Fruit fly (Drosophila melanogaster) whole organism, embryonic: Measurements from ENCODE around the gene kek4.
A peak's percentile ranks its signal among the peaks of the same experiment; 100 is the strongest.

Source experiments
- Antp ChIP-seq: fragments of 200-800 bp; sonication (Bioruptor generic); optimal IDR thresholded peaks from 3 replicates; lab custom pipeline; 2016; ENCODE audit warnings: missing biosample characterization, missing genetic modification characterization
- B-H2 ChIP-seq: fragments of 200-800 bp; sonication (Bioruptor generic); optimal IDR thresholded peaks from 2 replicates; lab custom pipeline; 2018; ENCODE audit warnings: missing biosample characterization, mild to moderate bottlenecking, missing genetic modification characterization
- CG10543 ChIP-seq: fragments of 200-800 bp; sonication (Bioruptor generic); optimal IDR thresholded peaks from 3 replicates; lab custom pipeline; 2017; ENCODE audit warnings: missing biosample characterization, mild to moderate bottlenecking, missing genetic modification characterization, moderate library complexity
- CG11398 ChIP-seq: fragments of 200-800 bp; sonication (Bioruptor generic); optimal IDR thresholded peaks from 2 replicates; lab custom pipeline; 2016; ENCODE audit warnings: missing biosample characterization, missing genetic modification characterization
- CG11723 ChIP-seq: fragments of 200-800 bp; sonication (Bioruptor generic); optimal IDR thresholded peaks from 2 replicates; lab custom pipeline; 2017; ENCODE audit warnings: missing biosample characterization, mild to moderate bottlenecking, missing genetic modification characterization
- CG12391 ChIP-seq: fragments of 200-800 bp; sonication (Bioruptor generic); optimal IDR thresholded peaks from 3 replicates; lab custom pipeline; 2018; ENCODE audit warnings: missing biosample characterization, mild to moderate bottlenecking, missing genetic modification characterization, moderate library complexity
- CG12659 ChIP-seq: fragments of 200-800 bp; sonication (Bioruptor generic); optimal IDR thresholded peaks from 3 replicates; lab custom pipeline; 2017; ENCODE audit warnings: mild to moderate bottlenecking, missing biosample characterization, missing genetic modification reagents, missing genetic modification characterization
- CG13296 ChIP-seq: fragments of 200-800 bp; sonication (Bioruptor generic); optimal IDR thresholded peaks from 3 replicates; lab custom pipeline; 2018; ENCODE audit warnings: missing biosample characterization, mild to moderate bottlenecking, missing genetic modification characterization
- CG16779 ChIP-seq: fragments of 200-800 bp; sonication (Bioruptor generic); IDR thresholded peaks from 2 replicates; pipeline ENCODE4 v1.3.6; 2022; ENCODE audit warnings: missing biosample characterization, missing genetic modification characterization
- CG16863 ChIP-seq: fragments of 200-800 bp; sonication (Bioruptor generic); optimal IDR thresholded peaks from 3 replicates; lab custom pipeline; 2016; ENCODE audit warnings: missing biosample characterization, missing genetic modification characterization
- CG17186 ChIP-seq: fragments of 200-800 bp; sonication (Bioruptor generic); optimal IDR thresholded peaks from 3 replicates; lab custom pipeline; 2017; ENCODE audit warnings: missing biosample characterization, missing genetic modification reagents, missing genetic modification characterization
- CG17385 ChIP-seq: fragments of 200-800 bp; sonication (Bioruptor generic); optimal IDR thresholded peaks from 3 replicates; lab custom pipeline; 2018; ENCODE audit warnings: missing biosample characterization, mild to moderate bottlenecking, missing genetic modification characterization
- CG18764 ChIP-seq: fragments of 200-800 bp; sonication (Bioruptor generic); optimal IDR thresholded peaks from 3 replicates; lab custom pipeline; 2016; ENCODE audit warnings: missing biosample characterization, missing genetic modification characterization
- CG31388 ChIP-seq: fragments of 200-800 bp; sonication (Bioruptor generic); optimal IDR thresholded peaks from 2 replicates; lab custom pipeline; 2016; ENCODE audit warnings: missing biosample characterization, missing genetic modification characterization
- CG32532 ChIP-seq: fragments of 200-800 bp; sonication (Bioruptor generic); IDR thresholded peaks from 2 replicates; pipeline ENCODE4 v1.3.6; 2022; ENCODE audit warnings: missing biosample characterization, missing genetic modification characterization
- CG32767 ChIP-seq: fragments of 200-800 bp; sonication (Bioruptor generic); IDR thresholded peaks from 2 replicates; pipeline ENCODE4 v1.3.6; 2022; ENCODE audit warnings: missing biosample characterization, missing genetic modification characterization
- CG33557 ChIP-seq: fragments of 200-800 bp; sonication (Bioruptor generic); optimal IDR thresholded peaks from 2 replicates; lab custom pipeline; 2019; ENCODE audit warnings: missing biosample characterization, mild to moderate bottlenecking, missing genetic modification characterization, moderate library complexity
- CG3407 ChIP-seq: fragments of 200-800 bp; sonication (Bioruptor generic); optimal IDR thresholded peaks from 2 replicates; lab custom pipeline; 2018; ENCODE audit warnings: missing biosample characterization, mild to moderate bottlenecking, missing genetic modification characterization
- CG34422 ChIP-seq: fragments of 200-800 bp; sonication (Bioruptor generic); IDR thresholded peaks from 3 replicates; pipeline ENCODE4 v1.3.6; 2022; ENCODE audit warnings: missing biosample characterization, missing genetic modification characterization
- CG4360 ChIP-seq: fragments of 200-800 bp; sonication (Bioruptor generic); IDR thresholded peaks from 2 replicates; pipeline ENCODE4 v1.3.6; 2022; ENCODE audit warnings: missing biosample characterization, missing genetic modification characterization
- CG4707 ChIP-seq: fragments of 200-800 bp; sonication (Bioruptor generic); optimal IDR thresholded peaks from 2 replicates; lab custom pipeline; 2018; ENCODE audit warnings: missing biosample characterization, mild to moderate bottlenecking, missing genetic modification characterization, moderate library complexity
- CG6683 ChIP-seq: fragments of 200-800 bp; sonication (Bioruptor generic); optimal IDR thresholded peaks from 2 replicates; lab custom pipeline; 2017; ENCODE audit warnings: missing biosample characterization, mild to moderate bottlenecking, missing genetic modification characterization, missing genetic modification reagents
- CG8089 ChIP-seq: fragments of 200-800 bp; sonication (Bioruptor generic); optimal IDR thresholded peaks from 3 replicates; lab custom pipeline; 2016; ENCODE audit warnings: missing biosample characterization, missing genetic modification characterization
- Chrac-16 ChIP-seq: fragments of 200-800 bp; sonication (Bioruptor generic); optimal IDR thresholded peaks from 3 replicates; lab custom pipeline; 2016; ENCODE audit warnings: missing biosample characterization, missing genetic modification characterization
- CkIIα-i1 ChIP-seq: fragments of 200-800 bp; sonication (Bioruptor generic); IDR thresholded peaks from 2 replicates; pipeline ENCODE4 v1.3.6; 2022; ENCODE audit warnings: missing biosample characterization, missing genetic modification characterization
- HLH4C ChIP-seq: fragments of 200-800 bp; sonication (Bioruptor generic); IDR thresholded peaks from 3 replicates; pipeline ENCODE4 v1.3.6; 2022; ENCODE audit warnings: missing biosample characterization, missing genetic modification characterization; ENCODE audit not compliant: partially characterized antibody
- Hmr ChIP-seq: fragments of 200-800 bp; sonication (Bioruptor generic); optimal IDR thresholded peaks from 3 replicates; lab custom pipeline; 2017; ENCODE audit warnings: mild to moderate bottlenecking, missing biosample characterization, missing genetic modification reagents, missing genetic modification characterization
- Mad ChIP-seq: fragments of 200-800 bp; sonication (Bioruptor generic); optimal IDR thresholded peaks from 2 replicates; lab custom pipeline; 2016; ENCODE audit warnings: missing biosample characterization, missing genetic modification characterization
- Max ChIP-seq: fragments of 200-800 bp; sonication (Bioruptor generic); optimal IDR thresholded peaks from 2 replicates; lab custom pipeline; 2016; ENCODE audit warnings: missing biosample characterization, mild to moderate bottlenecking, missing genetic modification characterization
- Usf ChIP-seq: fragments of 200-800 bp; sonication (Bioruptor generic); optimal IDR thresholded peaks from 2 replicates; lab custom pipeline; 2017; ENCODE audit warnings: missing genotype, missing biosample characterization, missing genetic modification characterization
- Xbp1 ChIP-seq: fragments of 200-800 bp; sonication (Bioruptor generic); optimal IDR thresholded peaks from 3 replicates; lab custom pipeline; 2016; ENCODE audit warnings: missing biosample characterization, mild to moderate bottlenecking, missing genetic modification characterization
- corto ChIP-seq: fragments of 200-800 bp; sonication (Bioruptor generic); optimal IDR thresholded peaks from 2 replicates; lab custom pipeline; 2016; ENCODE audit warnings: missing biosample characterization, mild to moderate bottlenecking, missing genetic modification characterization, moderate library complexity
- dan ChIP-seq: fragments of 200-800 bp; sonication (Bioruptor generic); IDR thresholded peaks from 2 replicates; pipeline ENCODE4 v1.3.6; 2022; ENCODE audit warnings: missing biosample characterization, missing genetic modification characterization
- dm ChIP-seq: fragments of 200-800 bp; sonication (Bioruptor generic); optimal IDR thresholded peaks from 3 replicates; lab custom pipeline; 2016; ENCODE audit warnings: missing biosample characterization, missing genetic modification characterization
- ewg ChIP-seq: fragments of 200-800 bp; sonication (Bioruptor generic); optimal IDR thresholded peaks from 3 replicates; lab custom pipeline; 2017; ENCODE audit warnings: mild to moderate bottlenecking, missing biosample characterization, missing genetic modification reagents, missing genetic modification characterization
- eyg ChIP-seq: fragments of 200-800 bp; sonication (Bioruptor generic); optimal IDR thresholded peaks from 3 replicates; lab custom pipeline; 2016; ENCODE audit warnings: missing biosample characterization, missing genetic modification characterization
- gce ChIP-seq: fragments of 200-800 bp; sonication (Bioruptor generic); IDR thresholded peaks from 3 replicates; pipeline ENCODE4 v1.3.6; 2022; ENCODE audit warnings: missing biosample characterization, missing genetic modification characterization
- jumu ChIP-seq: fragments of 200-800 bp; sonication (Bioruptor generic); optimal IDR thresholded peaks from 3 replicates; lab custom pipeline; 2016; ENCODE audit warnings: missing biosample characterization, missing genetic modification characterization
- kah ChIP-seq: fragments of 200-800 bp; sonication (Bioruptor generic); optimal IDR thresholded peaks from 2 replicates; lab custom pipeline; 2018; ENCODE audit warnings: missing biosample characterization, mild to moderate bottlenecking, missing genetic modification characterization
- mirr ChIP-seq: fragments of 200-800 bp; sonication (Bioruptor generic); optimal IDR thresholded peaks from 3 replicates; lab custom pipeline; 2018; ENCODE audit warnings: missing biosample characterization, mild to moderate bottlenecking, missing genetic modification characterization
- nau ChIP-seq: fragments of 200-800 bp; sonication (Bioruptor generic); optimal IDR thresholded peaks from 3 replicates; lab custom pipeline; 2017; ENCODE audit warnings: missing biosample characterization, mild to moderate bottlenecking, missing genetic modification characterization, missing genetic modification reagents
- nerfin-2 ChIP-seq: fragments of 200-800 bp; sonication (Bioruptor generic); IDR thresholded peaks from 2 replicates; pipeline ENCODE4 v1.3.6; 2022; ENCODE audit warnings: missing biosample characterization, missing genetic modification characterization; ENCODE audit not compliant: partially characterized antibody
- org-1 ChIP-seq: fragments of 200-800 bp; sonication (Bioruptor generic); optimal IDR thresholded peaks from 2 replicates; lab custom pipeline; 2017; ENCODE audit warnings: missing biosample characterization, missing genetic modification characterization
- pfk ChIP-seq: fragments of 200-800 bp; sonication (Bioruptor generic); optimal IDR thresholded peaks from 2 replicates; lab custom pipeline; 2018; ENCODE audit warnings: missing biosample characterization, mild to moderate bottlenecking, missing genetic modification characterization, moderate library complexity
- phol ChIP-seq: fragments of 200-800 bp; sonication (Bioruptor generic); optimal IDR thresholded peaks from 3 replicates; lab custom pipeline; 2018; ENCODE audit warnings: missing biosample characterization, mild to moderate bottlenecking, missing genetic modification characterization, moderate library complexity
- pros ChIP-seq: fragments of 200-800 bp; sonication (Bioruptor generic); optimal IDR thresholded peaks from 3 replicates; lab custom pipeline; 2019; ENCODE audit warnings: missing biosample characterization, mild to moderate bottlenecking, missing genetic modification characterization, moderate library complexity
- pum ChIP-seq: fragments of 200-800 bp; sonication (Bioruptor generic); optimal IDR thresholded peaks from 2 replicates; lab custom pipeline; 2016; ENCODE audit warnings: missing biosample characterization, missing genetic modification characterization
- ro ChIP-seq: fragments of 200-800 bp; sonication (Bioruptor generic); IDR thresholded peaks from 2 replicates; pipeline ENCODE4 v1.3.6; 2022; ENCODE audit warnings: missing biosample characterization, missing genetic modification characterization
- slbo ChIP-seq: fragments of 200-800 bp; sonication (Bioruptor generic); IDR thresholded peaks from 2 replicates; pipeline ENCODE4 v1.3.6; 2022; ENCODE audit warnings: missing biosample characterization, missing genetic modification characterization
- sna ChIP-seq: fragments of 200-800 bp; sonication (Bioruptor generic); IDR thresholded peaks from 2 replicates; pipeline ENCODE4 v1.3.6; 2022; ENCODE audit warnings: missing biosample characterization, missing genetic modification characterization; ENCODE audit not compliant: partially characterized antibody
- z ChIP-seq: fragments of 200-800 bp; sonication (Bioruptor generic); IDR thresholded peaks from 3 replicates; pipeline ENCODE4 v1.3.6; 2022; ENCODE audit warnings: missing biosample characterization, missing genetic modification characterization

Gene kek4

dm6 chr2L:13205256-13205655 lies 9.9 kb downstream of the kek4 start (continued):
- peak; percentile 59; the same call in 1 of the 2 replicates for TF ChIP-seq CG32767
- TF ChIP-seq ewg (GFP tag; lab: Kevin White, UChicago) = peak; percentile 92
- TF ChIP-seq CG31388 = no peak
- TF ChIP-seq nau = no peak
- TF ChIP-seq CG33557 = peak; percentile 5
- TF ChIP-seq CG17385 (GFP tag; lab: Kevin White, UChicago) = peak; percentile 30
- TF ChIP-seq mirr (GFP tag; lab: Kevin White, UChicago) = peak; percentile 71
- peak; percentile 30 for TF ChIP-seq CG11723
- TF ChIP-seq kah (GFP tag; lab: Kevin White, UChicago) = peak; percentile 26
- peak; percentile 45 for TF ChIP-seq pros
- peak; percentile 18 for TF ChIP-seq Usf (GFP tag; lab: Kevin White, UChicago)
- no peak for TF ChIP-seq ro (GFP tag; lab: Robert Waterston, UW)
- no peak for TF ChIP-seq Mad (GFP tag; lab: Kevin White, UChicago)
- no peak for TF ChIP-seq Max (GFP tag; lab: Kevin White, UChicago)
- peak; percentile 8 for TF ChIP-seq dm (GFP tag; lab: Kevin White, UChicago)
- peak; percentile 43 for TF ChIP-seq B-H2 (GFP tag; lab: Kevin White, UChicago)
- peak; percentile 55 for TF ChIP-seq Hmr (GFP tag; lab: Kevin White, UChicago)
- TF ChIP-seq Xbp1 (GFP tag; lab: Kevin White, UChicago) = peak; percentile 47
- TF ChIP-seq CG16863 (GFP tag; lab: Kevin White, UChicago) = no peak
- TF ChIP-seq dan (GFP tag; lab: Robert Waterston, UW) = no peak
- TF ChIP-seq CG17186 (GFP tag; lab: Kevin White, UChicago) = no peak
- no peak for TF ChIP-seq eyg (GFP tag; lab: Kevin White, UChicago)
- TF ChIP-seq pum (GFP tag; lab: Kevin White, UChicago) = no peak
- no peak for TF ChIP-seq Chrac-16 (GFP tag; lab: Kevin White, UChicago)
- TF ChIP-seq CG13296 (GFP tag; lab: Kevin White, UChicago) = peak; percentile 37
- no peak for TF ChIP-seq CkIIα-i1 (GFP tag; lab: Robert Waterston, UW)
- TF ChIP-seq CG3407 (GFP tag; lab: Kevin White, UChicago) = peak; percentile 7
- peak; percentile 91 for TF ChIP-seq CG10543
- peak; percentile 70; the same call in 2 of the 3 replicates for TF ChIP-seq gce (GFP tag; lab: Robert Waterston, UW)
- peak; percentile 55 for TF ChIP-seq CG4707 (GFP tag; lab: Kevin White, UChicago)
- no peak for TF ChIP-seq phol (tag; lab: Kevin White, UChicago)
- no peak for TF ChIP-seq CG16779 (GFP tag; lab: Robert Waterston, UW)
- TF ChIP-seq nerfin-2 (GFP tag; lab: Robert Waterston, UW) = no peak
- TF ChIP-seq CG34422 (GFP tag; lab: Robert Waterston, UW) = peak; percentile 70; the same call in 1 of the 3 replicates
- peak; percentile 21 for TF ChIP-seq CG12659
- no peak for TF ChIP-seq corto
- TF ChIP-seq sna = no peak
- peak; percentile 24 for TF ChIP-seq CG8089
- peak; percentile 15; the same call in 1 of the 2 replicates for TF ChIP-seq slbo (GFP tag; lab: Robert Waterston, UW)
- TF ChIP-seq org-1 (GFP tag; lab: Kevin White, UChicago) = peak; percentile 6
- TF ChIP-seq HLH4C (GFP tag; lab: Robert Waterston, UW) = no peak
- TF ChIP-seq pfk (GFP tag; lab: Kevin White, UChicago) = peak; percentile 56
- no peak for TF ChIP-seq z (GFP tag; lab: Robert Waterston, UW)
- TF ChIP-seq Antp (GFP tag; lab: Kevin White, UChicago) = peak; percentile 12
- peak; percentile 53 for TF ChIP-seq CG11398 (GFP tag; lab: Kevin White, UChicago)
- TF ChIP-seq jumu (GFP tag; lab: Kevin White, UChicago) = no peak
- TF ChIP-seq CG6683 (GFP tag; lab: Kevin White, UChicago) = peak; percentile 64
- no peak for TF ChIP-seq CG18764
- TF ChIP-seq CG32532 = peak; percentile 43; the same call in 1 of the 2 replicates
- no peak for TF ChIP-seq CG4360 (GFP tag; lab: Robert Waterston, UW)
- TF ChIP-seq CG12391 (tag; lab: Kevin White, UChicago) = no peak
